Worm (Caenorhabditis elegans) whole organism, young adult: ENCODE measurements around the gene mcm-7.

Experiments used
- F22D6.2 ChIP-seq: sonication (generic microtip); optimal IDR thresholded peaks from 2 replicates; lab custom pipeline; 2016; ENCODE audit warnings: mild to moderate bottlenecking, missing genetic modification characterization, missing compliant biosample characterization
- ama-1 ChIP-seq, 3 experiments: fragments of 150-350 bp in 1 of 3; sonication (generic microtip) in 2 of 3; optimal IDR thresholded peaks; 2 replicates each; lab custom pipeline; 2014 to 2018; ENCODE audit warnings: missing biosample characterization in 2 of 3, missing genetic modification characterization in 2 of 3, missing genetic modification reagents in 2 of 3
- attf-3 ChIP-seq: fragments of 200-800 bp; sonication (Bioruptor generic); conservative IDR thresholded peaks from 2 replicates; pipeline ENCODE4 v1.3.6; 2022; ENCODE audit warnings: missing genetic modification reagents, missing genetic modification characterization, missing compliant biosample characterization
- ceh-100 ChIP-seq: fragments of 200-800 bp; sonication (Bioruptor generic); IDR thresholded peaks from 2 replicates; pipeline ENCODE4 v1.3.6; 2022; ENCODE audit warnings: missing genetic modification reagents, missing genetic modification characterization, missing compliant biosample characterization
- die-1 ChIP-seq: sonication (generic microtip); optimal IDR thresholded peaks from 2 replicates; lab custom pipeline; 2016; ENCODE audit warnings: missing genotype, mild to moderate bottlenecking, missing genetic modification characterization, missing compliant biosample characterization
- fkh-3 ChIP-seq: sonication (generic microtip); optimal IDR thresholded peaks from 2 replicates; lab custom pipeline; 2016; ENCODE audit warnings: mild to moderate bottlenecking, missing genetic modification characterization, missing compliant biosample characterization
- gei-17 ChIP-seq: fragments of 200-800 bp; sonication (Bioruptor generic); optimal IDR thresholded peaks from 2 replicates; lab custom pipeline; 2018; ENCODE audit warnings: mild to moderate bottlenecking, missing genetic modification characterization, missing compliant biosample characterization
- him-1 ChIP-seq: sonication (generic microtip); optimal IDR thresholded peaks from 2 replicates; lab custom pipeline; 2016; ENCODE audit warnings: missing genotype, missing genetic modification reagents, missing genetic modification characterization, missing compliant biosample characterization
- lag-1 ChIP-seq: fragments of 200-800 bp; sonication (Bioruptor generic); IDR thresholded peaks from 2 replicates; pipeline ENCODE4 v1.3.6; 2022; ENCODE audit warnings: missing genetic modification reagents, missing genetic modification characterization, missing compliant biosample characterization
- lsy-27 ChIP-seq: sonication (generic microtip); optimal IDR thresholded peaks from 2 replicates; lab custom pipeline; 2017; ENCODE audit warnings: missing genetic modification characterization, mild to moderate bottlenecking, missing compliant biosample characterization, antibody characterized with exemption, missing genotype, borderline replicate concordance; ENCODE audit not compliant: insufficient read depth
- rcor-1 ChIP-seq: fragments of 200-800 bp; sonication (Bioruptor generic); IDR thresholded peaks from 2 replicates; pipeline ENCODE4 v1.3.6; 2022; ENCODE audit warnings: missing genetic modification reagents, missing genetic modification characterization, missing compliant biosample characterization
- rpc-1 ChIP-seq, 2 experiments: fragments of 150-350 bp in 1 of 2; sonication (generic microtip) in 1 of 2; optimal IDR thresholded peaks; 2 replicates each; lab custom pipeline; 2014 to 2018; ENCODE audit warnings: missing biosample characterization in 1 of 2, missing genetic modification characterization in 1 of 2, missing genetic modification reagents in 1 of 2, missing genotype in 1 of 2
- sea-2 ChIP-seq: fragments of 200-800 bp; sonication (Bioruptor generic); IDR thresholded peaks from 2 replicates; pipeline ENCODE4 v1.3.6; 2022; ENCODE audit warnings: missing genetic modification characterization, missing compliant biosample characterization
- unc-62 ChIP-seq: fragments of 150-350 bp; optimal IDR thresholded peaks from 2 replicates; lab custom pipeline; 2014; ENCODE audit warnings: missing biosample characterization, missing genetic modification reagents, missing genetic modification characterization

ce11 chrV:4326841-4327240, 20.1 kb upstream of the mcm-7 start, which contains the start of gene D2063.1:
- TF ChIP-seq fkh-3 (tag; lab: Kevin White, UChicago) (no peak), rcor-1 (GFP tag; lab: Robert Waterston, UW) (no peak), sea-2 (no peak), him-1 (tag; lab: Kevin White, UChicago) (no peak), gei-17 (GFP tag; lab: Kevin White, UChicago) (no peak), rpc-1 (optimal IDR thresholded peaks at IDR 0.05; lab: Kevin White, UChicago) (no peak), rpc-1 (tag; optimal IDR thresholded peaks at IDR 0.05; lab: Kevin White, UChicago) (no peak), attf-3 (GFP tag; lab: Robert Waterston, UW) (no peak), lsy-27 (tag; lab: Kevin White, UChicago) (no peak), ama-1 (optimal IDR thresholded peaks at IDR 0.05; lab: Kevin White, UChicago) (no peak), ama-1 (GFP tag; optimal IDR thresholded peaks at IDR 0.05; lab: Kevin White, UChicago) (no peak), die-1 (tag; lab: Kevin White, UChicago) (no peak), unc-62 (GFP tag; lab: Kevin White, UChicago) (no peak), F22D6.2 (tag; lab: Kevin White, UChicago) (no peak), ceh-100 (no peak), lag-1 (GFP tag; lab: Robert Waterston, UW) (no peak)
